Fruit fly (Drosophila melanogaster) whole organism, prepupa: ENCODE results near the gene Oseg4.

ENCODE experiments used
- CG15336 ChIP-seq: fragments of 200-800 bp; sonication (Bioruptor generic); IDR thresholded peaks from 2 replicates; pipeline ENCODE4 v1.3.6; 2022; ENCODE audit warnings: missing biosample characterization, missing genetic modification characterization
- CG1621 ChIP-seq: fragments of 200-800 bp; sonication (Bioruptor generic); optimal IDR thresholded peaks from 3 replicates; lab custom pipeline; 2018; ENCODE audit warnings: missing biosample characterization, mild to moderate bottlenecking, missing genetic modification characterization
- CG16779 ChIP-seq: fragments of 200-800 bp; sonication (Bioruptor generic); optimal IDR thresholded peaks from 3 replicates; lab custom pipeline; 2017; ENCODE audit warnings: missing biosample characterization, mild to moderate bottlenecking, missing genetic modification characterization
- CG6163 ChIP-seq: fragments of 200-800 bp; sonication (Bioruptor generic); IDR thresholded peaks from 3 replicates; pipeline ENCODE4 v1.3.6; 2022; ENCODE audit warnings: missing biosample characterization, missing genetic modification characterization
- CG6276 ChIP-seq: fragments of 200-800 bp; sonication (Bioruptor generic); optimal IDR thresholded peaks from 2 replicates; lab custom pipeline; 2017; ENCODE audit warnings: missing biosample characterization, mild to moderate bottlenecking, missing genetic modification characterization
- Ets21C ChIP-seq: fragments of 200-800 bp; sonication (Bioruptor generic); optimal IDR thresholded peaks from 3 replicates; lab custom pipeline; 2016; ENCODE audit warnings: missing biosample characterization, missing genetic modification characterization
- Hr38 ChIP-seq: sonication (Bioruptor generic); optimal IDR thresholded peaks from 2 replicates; lab custom pipeline; 2016; ENCODE audit warnings: missing biosample characterization, missing genetic modification characterization
- Hr39 ChIP-seq: fragments of 200-800 bp; sonication (Bioruptor generic); optimal IDR thresholded peaks from 2 replicates; lab custom pipeline; 2016; ENCODE audit warnings: missing biosample characterization, missing genetic modification characterization
- Met ChIP-seq: fragments of 200-800 bp; sonication (Bioruptor generic); optimal IDR thresholded peaks from 3 replicates; lab custom pipeline; 2016; ENCODE audit warnings: missing biosample characterization, missing genetic modification characterization
- Sox15 ChIP-seq: fragments of 200-800 bp; sonication (Bioruptor generic); optimal IDR thresholded peaks from 3 replicates; lab custom pipeline; 2016; ENCODE audit warnings: missing biosample characterization, missing genetic modification characterization
- eg ChIP-seq: fragments of 200-800 bp; sonication (Bioruptor generic); IDR thresholded peaks from 3 replicates; pipeline ENCODE4 v1.3.6; 2022; ENCODE audit warnings: missing biosample characterization, missing genetic modification characterization
- fkh ChIP-seq: fragments of 200-800 bp; sonication (Bioruptor generic); optimal IDR thresholded peaks from 3 replicates; lab custom pipeline; 2017; ENCODE audit warnings: missing biosample characterization, mild to moderate bottlenecking, missing genetic modification characterization, moderate library complexity
- pdm3 ChIP-seq: fragments of 200-800 bp; sonication (Bioruptor generic); optimal IDR thresholded peaks from 3 replicates; lab custom pipeline; 2016; ENCODE audit warnings: missing biosample characterization, missing genetic modification characterization

DNA sequence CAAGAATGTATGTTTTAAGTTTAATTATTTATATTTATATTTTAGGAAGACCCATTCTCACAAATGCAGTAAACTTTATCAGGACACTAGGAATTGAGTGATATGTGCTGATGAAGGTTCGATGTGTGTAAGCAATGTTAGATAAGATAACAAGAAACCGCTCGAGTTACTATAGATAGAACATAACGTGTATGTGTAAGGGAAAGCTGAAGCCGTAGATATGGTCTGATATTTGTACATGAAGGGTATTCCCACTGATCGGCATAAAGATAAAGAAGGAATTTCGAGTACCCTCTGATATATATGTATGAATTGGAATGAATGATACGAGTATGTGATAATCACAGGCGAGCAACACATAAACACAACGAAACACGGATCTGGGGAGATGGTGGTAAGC is 48.5 kb upstream of the Oseg4 start:
- TF ChIP-seq Met (GFP tag; lab: Kevin White, UChicago) (no peak), CG1621 (tag; lab: Kevin White, UChicago) (no peak), Hr39 (GFP tag; lab: Kevin White, UChicago) (no peak), pdm3 (GFP tag; lab: Kevin White, UChicago) (no peak), CG6276 (no peak), Sox15 (GFP tag; lab: Kevin White, UChicago) (no peak), CG15336 (no peak), CG6163 (no peak), fkh (GFP tag; lab: Kevin White, UChicago) (no peak), CG16779 (tag; lab: Kevin White, UChicago) (no peak), Ets21C (GFP tag; lab: Kevin White, UChicago) (no peak), eg (GFP tag; lab: Robert Waterston, UW) (no peak), Hr38 (no peak)
